Worm (Caenorhabditis elegans): ENCODE measurements around the gene F44E5.15.

ce11 chrII:11747889-11748288 lies 24.6 kb upstream of the F44E5.15 start:
- TF ChIP-seq T26A5.8 (tag; optimal IDR thresholded peaks at IDR 0.05) (no peak), mcd-1 (GFP tag; IDR thresholded peaks at IDR 0.05) (no peak), egrh-3 (GFP tag; IDR thresholded peaks at IDR 0.05) (no peak), ceh-91 (GFP tag; IDR thresholded peaks at IDR 0.05) (no peak), madf-8 (GFP tag; conservative IDR thresholded peaks at IDR 0.05) (no peak), chd-7 (tag; optimal IDR thresholded peaks at IDR 0.05) (no peak)
